Worm (Caenorhabditis elegans): ENCODE measurements around the gene F31F4.17.

Gene F31F4.17

DNA sequence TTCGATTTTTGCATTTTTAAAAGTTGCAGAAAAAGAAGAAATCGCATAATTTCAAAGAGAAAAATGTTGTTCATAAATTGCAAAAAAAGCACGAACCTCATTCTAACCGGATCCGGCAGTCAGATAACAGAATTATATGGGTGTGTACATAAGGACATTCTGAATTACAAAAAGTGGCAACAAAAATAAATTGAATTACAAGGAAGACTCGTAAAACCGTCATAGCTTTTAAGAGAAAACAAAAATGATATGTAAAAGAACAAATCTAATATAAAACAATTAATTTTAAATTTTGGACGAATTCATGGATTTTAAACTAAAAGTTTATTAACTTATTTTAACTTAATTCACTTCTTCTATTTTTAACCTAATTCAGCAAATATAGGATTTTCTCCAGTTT is at the start of gene F31F4.17:
Gene F31F4.17 (minus strand): TSS at position 101 of the 400 bp plus-strand sequence.
- no peak for TF ChIP-seq aptf-2 (GFP tag; conservative IDR thresholded peaks at IDR 0.05)
- no peak for TF ChIP-seq rpc-1 (optimal IDR thresholded peaks at IDR 0.05)
- no peak for TF ChIP-seq rpc-1 (tag; optimal IDR thresholded peaks at IDR 0.05)
- TF ChIP-seq F10E7.11 (tag; optimal IDR thresholded peaks at IDR 0.05), result no peak
- no peak for TF ChIP-seq hlh-26 (GFP tag; conservative IDR thresholded peaks at IDR 0.05)
- TF ChIP-seq him-1 (tag; optimal IDR thresholded peaks at IDR 0.05), result no peak
- no peak for TF ChIP-seq let-526 (GFP tag; IDR thresholded peaks at IDR 0.05)
- TF ChIP-seq F57A8.1 (GFP tag; optimal IDR thresholded peaks at IDR 0.05), result no peak
- no peak for TF ChIP-seq F37B4.10 (GFP tag; IDR thresholded peaks at IDR 0.05)
- no peak for TF ChIP-seq sptf-2 (GFP tag; optimal IDR thresholded peaks at IDR 0.05)
- TF ChIP-seq Y79H2A.3 (GFP tag; conservative IDR thresholded peaks at IDR 0.05), result no peak
- no peak for TF ChIP-seq attf-3 (GFP tag; conservative IDR thresholded peaks at IDR 0.05)
- TF ChIP-seq F23B12.7 (tag; optimal IDR thresholded peaks at IDR 0.05; ENCODE audit: insufficient read depth), result no peak
- no peak for TF ChIP-seq tbp1 (GFP tag; optimal IDR thresholded peaks at IDR 0.05)

- TF ChIP-seq madf-3 (GFP tag; IDR thresholded peaks at IDR 0.05) (no peak), egl-18 (GFP tag; IDR thresholded peaks at IDR 0.05) (no peak), F57A8.1 (GFP tag; optimal IDR thresholded peaks at IDR 0.05) (no peak), F39B2.1 (GFP tag; IDR thresholded peaks at IDR 0.05) (no peak), lag-1 (GFP tag; IDR thresholded peaks at IDR 0.05) (no peak), snpc-4 (GFP tag; optimal IDR thresholded peaks at IDR 0.05) (no peak), snpc-4 (tag; optimal IDR thresholded peaks at IDR 0.05) (no peak), him-1 (tag; optimal IDR thresholded peaks at IDR 0.05) (no peak)
Measured at ce11 chrV:708808-709207, 48.7 kb upstream of the F31F4.17 start, which contains the start of gene srbc-39. TSS of gene srbc-39 (plus strand) at chrV:709108.

DNA sequence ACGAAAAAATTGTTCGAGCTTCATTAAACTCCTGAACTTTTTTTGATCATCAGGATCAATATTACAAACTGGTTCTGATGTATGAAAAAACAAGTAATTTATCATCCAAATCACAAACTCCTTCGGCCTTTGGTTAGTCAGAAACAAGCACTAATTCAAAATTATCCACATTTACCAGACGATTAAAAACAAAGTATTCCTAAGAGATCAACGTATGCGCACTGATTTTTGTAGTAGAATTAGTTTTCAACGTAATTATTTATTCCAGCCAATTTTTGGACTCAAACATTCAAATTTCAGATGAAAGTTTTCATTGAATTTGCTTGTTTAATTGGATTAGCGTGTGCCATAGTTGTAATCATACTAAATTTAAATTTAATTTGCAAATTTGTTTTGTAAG is 46.8 kb upstream of the F31F4.17 start, which contains the start of gene srbc-38:
Gene srbc-38 (plus strand): TSS at position 301 of the 400 bp plus-strand sequence.
- TF ChIP-seq ceh-40 (GFP tag; IDR thresholded peaks at IDR 0.05) (no peak), ZK185.1 (tag; optimal IDR thresholded peaks at IDR 0.05; ENCODE audit: poor library complexity, severe bottlenecking) (no peak), madf-10 (tag; optimal IDR thresholded peaks at IDR 0.05) (no peak), athp-1 (tag; optimal IDR thresholded peaks at IDR 0.05) (no peak), mxl-1 (tag; optimal IDR thresholded peaks at IDR 0.05) (no peak), B0261.1 (tag; optimal IDR thresholded peaks at IDR 0.05) (no peak), lsy-27 (tag; optimal IDR thresholded peaks at IDR 0.05; ENCODE audit: borderline replicate concordance, insufficient read depth) (no peak), ceh-58 (GFP tag; IDR thresholded peaks at IDR 0.05) (no peak), sdz-38 (tag; optimal IDR thresholded peaks at IDR 0.05) (no peak), nhr-179 (tag; optimal IDR thresholded peaks at IDR 0.05) (no peak), lin-35 (GFP tag; optimal IDR thresholded peaks at IDR 0.05) (no peak), atf-7 (tag; optimal IDR thresholded peaks at IDR 0.05) (no peak), ekl-4 (GFP tag; IDR thresholded peaks at IDR 0.05) (no peak), attf-5 (GFP tag; optimal IDR thresholded peaks at IDR 0.05) (no peak), nhr-80 (tag; optimal IDR thresholded peaks at IDR 0.05) (no peak), lsl-1 (GFP tag; optimal IDR thresholded peaks at IDR 0.05) (no peak), zim-3 (tag; optimal IDR thresholded peaks at IDR 0.05) (no peak), nhr-27 (tag; optimal IDR thresholded peaks at IDR 0.05) (no peak), Y53G8AR.9 (GFP tag; conservative IDR thresholded peaks at IDR 0.05) (no peak)
